Worm (Caenorhabditis elegans) whole organism, L4/young adult: ENCODE results near the gene dpy-6.

Experiments used
- W03F9.2 ChIP-seq: fragments of 150-350 bp; optimal IDR thresholded peaks from 2 replicates; lab custom pipeline; 2014; ENCODE audit warnings: missing biosample characterization, missing genetic modification characterization
- dao-5 ChIP-seq: sonication (generic microtip); optimal IDR thresholded peaks from 2 replicates; lab custom pipeline; 2016; ENCODE audit warnings: missing genotype, missing genetic modification characterization, moderate library complexity, missing compliant biosample characterization
- him-1 ChIP-seq: sonication (generic microtip); optimal IDR thresholded peaks from 2 replicates; lab custom pipeline; 2016; ENCODE audit warnings: missing genotype, missing genetic modification reagents, missing genetic modification characterization, missing compliant biosample characterization

The dpy-6 gene

DNA sequence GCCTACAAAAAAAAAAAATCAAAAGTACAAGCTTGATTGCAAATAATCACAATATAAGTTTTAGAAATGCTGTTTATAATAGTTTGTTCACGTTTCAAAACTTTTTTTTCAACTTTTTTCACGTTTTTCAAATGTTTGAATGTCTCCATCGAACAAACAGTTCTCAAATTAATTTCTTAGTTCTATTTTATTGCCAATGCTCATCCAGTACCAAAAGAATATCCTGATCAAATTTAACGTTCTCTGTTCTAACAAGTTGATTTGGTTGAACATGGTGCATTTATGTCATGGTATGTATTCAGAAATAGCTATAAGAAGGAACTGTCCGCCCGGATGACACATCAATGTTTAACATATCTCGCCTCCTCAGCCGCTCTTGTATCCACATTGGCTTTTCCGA is 23.1 kb downstream of the dpy-6 start, which contains the start of gene kin-9:
TSS of gene kin-9 (plus strand) at position 301 of the 400 bp plus-strand sequence.
- TF ChIP-seq dao-5 (tag; lab: Kevin White, UChicago) (no peak), W03F9.2 (tag; lab: Kevin White, UChicago) (no peak), him-1 (tag; lab: Kevin White, UChicago) (no peak)

ce11 chrX:8429503-8429902 is 25.9 kb downstream of the dpy-6 start:
- TF ChIP-seq dao-5 (tag; lab: Kevin White, UChicago) (no peak), him-1 (tag; lab: Kevin White, UChicago) (no peak), W03F9.2 (tag; lab: Kevin White, UChicago) (no peak)

- no peak for TF ChIP-seq dao-5 (tag; lab: Kevin White, UChicago)
- no peak for TF ChIP-seq W03F9.2 (tag; lab: Kevin White, UChicago)
- no peak for TF ChIP-seq him-1 (tag; lab: Kevin White, UChicago)
Measured at ce11 chrX:8428319-8428888, 27.0 kb downstream of the dpy-6 start, which contains the start of gene F08F1.3. Gene F08F1.3, plus strand, starts transcription at chrX:8428838.

DNA sequence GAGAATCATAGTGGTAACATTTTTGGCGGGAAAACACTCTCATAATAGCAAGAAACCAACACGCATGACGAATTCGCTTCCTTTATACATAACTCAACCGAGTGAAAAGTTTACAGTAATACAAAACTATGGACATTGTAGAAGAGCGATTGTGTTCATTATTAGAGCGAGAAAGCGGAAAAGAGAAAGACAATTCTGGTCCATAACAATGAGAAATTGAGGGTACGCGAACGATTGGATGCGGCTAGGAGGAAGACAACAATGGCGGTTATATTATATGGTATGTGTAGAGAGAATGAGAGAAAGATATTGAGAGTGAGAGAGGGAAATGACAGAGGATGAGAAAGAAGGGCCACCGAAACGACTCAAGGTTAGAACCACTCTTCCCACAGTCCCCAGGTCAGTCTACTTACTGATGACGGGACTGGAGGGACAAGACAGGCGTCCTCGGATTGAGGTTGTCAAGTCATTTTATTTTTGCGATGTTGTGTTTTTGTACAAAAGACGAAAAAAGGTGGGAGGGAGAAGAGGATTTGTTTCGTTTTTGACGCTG is 29.2 kb downstream of the dpy-6 start:
- no peak for TF ChIP-seq him-1 (tag; lab: Kevin White, UChicago)
- no peak for TF ChIP-seq dao-5 (tag; lab: Kevin White, UChicago)
- TF ChIP-seq W03F9.2 (tag; lab: Kevin White, UChicago): no peak

ce11 chrX:8424286-8424685 is 31.2 kb downstream of the dpy-6 start:
- TF ChIP-seq him-1 (tag; lab: Kevin White, UChicago): no peak
- no peak for TF ChIP-seq W03F9.2 (tag; lab: Kevin White, UChicago)
- TF ChIP-seq dao-5 (tag; lab: Kevin White, UChicago): no peak

DNA sequence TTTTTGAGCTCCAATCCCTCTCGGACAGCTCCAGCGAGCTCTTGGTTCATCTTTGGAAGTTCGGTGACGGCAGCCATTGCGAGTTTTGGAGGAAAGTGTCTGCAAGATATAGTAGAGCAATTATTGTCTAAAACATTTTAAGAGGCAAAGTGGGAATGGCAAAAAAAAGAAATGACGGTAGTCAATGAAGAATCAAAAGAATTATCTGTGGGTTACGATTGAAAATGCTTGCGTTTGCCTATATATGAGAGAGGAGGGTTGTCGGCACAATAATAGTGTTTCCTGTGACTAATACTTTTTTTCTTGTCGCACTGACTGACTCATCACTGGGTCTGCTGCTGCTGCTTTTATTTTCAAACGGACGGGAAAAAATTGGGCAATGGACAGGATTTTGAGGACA is 31.8 kb downstream of the dpy-6 start, which contains the start of gene tth-1:
TSS of gene tth-1 (minus strand) at position 101 of the 400 bp plus-strand sequence.
- TF ChIP-seq dao-5 (tag; lab: Kevin White, UChicago) (no peak), him-1 (tag; lab: Kevin White, UChicago) (no peak), W03F9.2 (tag; lab: Kevin White, UChicago) (no peak)

- TF ChIP-seq him-1 (tag; lab: Kevin White, UChicago) (no peak), dao-5 (tag; lab: Kevin White, UChicago) (no peak), W03F9.2 (tag; lab: Kevin White, UChicago) (no peak)
Measured at ce11 chrX:8423199-8423598, 32.2 kb downstream of the dpy-6 start.

ce11 chrX:8422020-8422419 is 33.4 kb downstream of the dpy-6 start, which contains the start of gene tag-123:
Gene tag-123, minus strand, starts transcription at chrX:8422055.
- TF ChIP-seq him-1 (tag; lab: Kevin White, UChicago) (no peak), W03F9.2 (tag; lab: Kevin White, UChicago) (no peak), dao-5 (tag; lab: Kevin White, UChicago) (no peak)

ce11 chrX:8421594-8421993 is 33.8 kb downstream of the dpy-6 start:
- TF ChIP-seq him-1 (tag; lab: Kevin White, UChicago): no peak
- TF ChIP-seq W03F9.2 (tag; lab: Kevin White, UChicago): no peak

- TF ChIP-seq dao-5 (tag; lab: Kevin White, UChicago) (no peak), W03F9.2 (tag; lab: Kevin White, UChicago) (no peak), him-1 (tag; lab: Kevin White, UChicago) (no peak)
Measured at ce11 chrX:8419252-8419651, 36.2 kb downstream of the dpy-6 start.

DNA sequence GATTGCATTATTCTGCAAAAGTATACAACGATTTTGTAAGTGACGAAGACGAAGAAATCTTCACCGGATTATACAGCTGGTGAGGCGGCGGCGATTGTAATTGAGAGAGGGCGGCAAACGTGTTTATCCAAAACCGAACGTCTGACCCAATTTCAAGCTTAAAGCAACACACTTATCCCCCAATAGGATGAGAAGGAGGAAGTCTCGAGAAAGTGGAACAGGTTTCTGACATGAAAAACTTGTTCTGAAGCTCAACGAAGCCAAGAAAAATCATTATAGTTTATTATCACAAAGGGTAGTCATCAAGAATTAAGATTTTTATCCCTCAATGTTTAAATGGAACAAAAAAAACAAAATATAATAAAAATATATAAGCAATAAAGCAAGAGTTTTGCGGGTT is 37.1 kb downstream of the dpy-6 start, which contains the start of gene spp-13:
TSS of gene spp-13 (minus strand) at position 143 of the 400 bp plus-strand sequence.
- no peak for TF ChIP-seq him-1 (tag; lab: Kevin White, UChicago)
- TF ChIP-seq dao-5 (tag; lab: Kevin White, UChicago): no peak
- no peak for TF ChIP-seq W03F9.2 (tag; lab: Kevin White, UChicago)

- TF ChIP-seq him-1 (tag; lab: Kevin White, UChicago): no peak
- TF ChIP-seq dao-5 (tag; lab: Kevin White, UChicago): no peak
- no peak for TF ChIP-seq W03F9.2 (tag; lab: Kevin White, UChicago)
Measured at ce11 chrX:8417727-8418126, 37.7 kb downstream of the dpy-6 start.

- TF ChIP-seq W03F9.2 (tag; lab: Kevin White, UChicago) (no peak), dao-5 (tag; lab: Kevin White, UChicago) (no peak), him-1 (tag; lab: Kevin White, UChicago) (no peak)
Measured at ce11 chrX:8416819-8417218, 38.6 kb downstream of the dpy-6 start, which contains the start of gene ced-8. Gene ced-8, minus strand, starts transcription at chrX:8416919.

DNA sequence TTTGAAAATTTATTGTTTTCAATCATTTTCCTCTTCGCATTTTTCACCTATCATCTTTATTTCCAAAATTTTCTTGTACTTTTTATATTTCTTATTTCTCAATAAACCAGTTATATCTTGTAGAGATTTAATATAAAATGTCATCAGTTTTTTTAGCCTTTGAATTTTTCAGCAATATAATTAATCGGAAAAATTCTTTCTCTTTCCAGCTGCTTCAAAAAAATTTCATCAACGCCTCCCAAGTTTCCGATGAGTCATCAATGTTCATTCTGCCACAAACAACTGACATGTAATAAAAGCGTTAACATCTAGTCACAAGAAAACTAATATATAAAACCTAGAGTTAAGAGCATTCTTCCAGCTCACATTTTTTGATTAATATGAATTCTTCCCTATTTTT is 42.3 kb downstream of the dpy-6 start, which contains the start of gene F08F1.4:
TSS of gene F08F1.4 (plus strand) at position 301 of the 400 bp plus-strand sequence.
- TF ChIP-seq W03F9.2 (tag; lab: Kevin White, UChicago) (no peak), dao-5 (tag; lab: Kevin White, UChicago) (no peak), him-1 (tag; lab: Kevin White, UChicago) (no peak)
